Fruit fly (Drosophila melanogaster) whole organism, prepupa: Measurements from ENCODE around the gene CG1208.

ENCODE experiments used
- Blimp-1 ChIP-seq: fragments of 200-800 bp; sonication (Bioruptor generic); optimal IDR thresholded peaks from 3 replicates; lab custom pipeline; 2017; ENCODE audit warnings: missing biosample characterization, missing genetic modification characterization, mild to moderate bottlenecking, moderate library complexity, missing genetic modification reagents
- CG10631 ChIP-seq: fragments of 200-800 bp; sonication (Bioruptor generic); optimal IDR thresholded peaks from 2 replicates; lab custom pipeline; 2016; ENCODE audit warnings: missing biosample characterization, missing genetic modification characterization
- CG10669 ChIP-seq: fragments of 200-800 bp; sonication (Bioruptor generic); optimal IDR thresholded peaks from 3 replicates; lab custom pipeline; 2018; ENCODE audit warnings: missing biosample characterization, mild to moderate bottlenecking, missing genetic modification characterization, moderate library complexity
- CG11294 ChIP-seq: fragments of 200-800 bp; sonication (Bioruptor generic); IDR thresholded peaks from 2 replicates; pipeline ENCODE4 v1.3.6; 2022; ENCODE audit warnings: missing biosample characterization, missing genetic modification characterization
- CG11902 ChIP-seq: fragments of 200-800 bp; sonication (Bioruptor generic); optimal IDR thresholded peaks from 3 replicates; lab custom pipeline; 2016; ENCODE audit warnings: missing biosample characterization, missing genetic modification characterization
- CG15336 ChIP-seq: fragments of 200-800 bp; sonication (Bioruptor generic); IDR thresholded peaks from 2 replicates; pipeline ENCODE4 v1.3.6; 2022; ENCODE audit warnings: missing biosample characterization, missing genetic modification characterization
- CG3032 ChIP-seq: fragments of 200-800 bp; optimal IDR thresholded peaks from 2 replicates; lab custom pipeline; 2019; ENCODE audit warnings: missing biosample characterization, mild to moderate bottlenecking, missing genetic modification characterization, moderate library complexity
- CG31627 ChIP-seq: fragments of 200-800 bp; sonication (Bioruptor generic); optimal IDR thresholded peaks from 3 replicates; lab custom pipeline; 2016; ENCODE audit warnings: missing biosample characterization, missing genetic modification characterization
- CG32006 ChIP-seq: fragments of 200-800 bp; sonication (Bioruptor generic); optimal IDR thresholded peaks from 3 replicates; lab custom pipeline; 2017; ENCODE audit warnings: missing biosample characterization, mild to moderate bottlenecking, missing genetic modification characterization
- CG3919 ChIP-seq: fragments of 200-800 bp; sonication (Bioruptor generic); optimal IDR thresholded peaks from 3 replicates; lab custom pipeline; 2016; ENCODE audit warnings: missing biosample characterization, missing genetic modification characterization
- CG4318 ChIP-seq: fragments of 200-800 bp; sonication (Bioruptor generic); optimal IDR thresholded peaks from 3 replicates; lab custom pipeline; 2017; ENCODE audit warnings: missing biosample characterization, mild to moderate bottlenecking, missing genetic modification characterization
- CG6163 ChIP-seq: fragments of 200-800 bp; sonication (Bioruptor generic); IDR thresholded peaks from 3 replicates; pipeline ENCODE4 v1.3.6; 2022; ENCODE audit warnings: missing biosample characterization, missing genetic modification characterization
- CG6792 ChIP-seq: fragments of 200-800 bp; sonication (Bioruptor generic); optimal IDR thresholded peaks from 3 replicates; lab custom pipeline; 2016; ENCODE audit warnings: missing biosample characterization, missing genetic modification characterization
- CG6808 ChIP-seq: fragments of 200-800 bp; sonication (Bioruptor generic); optimal IDR thresholded peaks from 3 replicates; lab custom pipeline; 2017; ENCODE audit warnings: missing biosample characterization, missing genetic modification characterization, mild to moderate bottlenecking, moderate library complexity, missing genetic modification reagents
- CG6854 ChIP-seq: fragments of 200-800 bp; sonication (Bioruptor generic); optimal IDR thresholded peaks from 2 replicates; lab custom pipeline; 2017; ENCODE audit warnings: missing biosample characterization, mild to moderate bottlenecking, missing genetic modification characterization
- CG9139 ChIP-seq: fragments of 200-800 bp; sonication (Bioruptor generic); optimal IDR thresholded peaks from 3 replicates; lab custom pipeline; 2017; ENCODE audit warnings: missing biosample characterization, mild to moderate bottlenecking, missing genetic modification characterization
- Eip75B ChIP-seq: fragments of 200-800 bp; sonication (Bioruptor generic); optimal IDR thresholded peaks from 3 replicates; lab custom pipeline; 2016; ENCODE audit warnings: missing biosample characterization, missing genetic modification characterization
- Eip93F ChIP-seq: fragments of 200-800 bp; sonication (Bioruptor generic); optimal IDR thresholded peaks from 2 replicates; lab custom pipeline; 2016; ENCODE audit warnings: missing biosample characterization, mild to moderate bottlenecking, missing genetic modification characterization
- Ets21C ChIP-seq: fragments of 200-800 bp; sonication (Bioruptor generic); optimal IDR thresholded peaks from 3 replicates; lab custom pipeline; 2016; ENCODE audit warnings: missing biosample characterization, missing genetic modification characterization
- Ets96B ChIP-seq: fragments of 200-800 bp; optimal IDR thresholded peaks from 2 replicates; lab custom pipeline; 2019; ENCODE audit warnings: missing biosample characterization, mild to moderate bottlenecking, missing genetic modification characterization, moderate library complexity
- Gug ChIP-seq: fragments of 200-800 bp; sonication (Bioruptor generic); IDR thresholded peaks from 2 replicates; pipeline ENCODE4 v1.3.6; 2022; ENCODE audit warnings: missing biosample characterization, missing genetic modification characterization
- Hr39 ChIP-seq: fragments of 200-800 bp; sonication (Bioruptor generic); optimal IDR thresholded peaks from 2 replicates; lab custom pipeline; 2016; ENCODE audit warnings: missing biosample characterization, missing genetic modification characterization
- Lpt ChIP-seq: fragments of 200-800 bp; sonication (Bioruptor generic); optimal IDR thresholded peaks from 3 replicates; lab custom pipeline; 2016; ENCODE audit warnings: missing biosample characterization, missing genetic modification characterization
- OdsH ChIP-seq: fragments of 200-800 bp; sonication (Bioruptor generic); optimal IDR thresholded peaks from 3 replicates; lab custom pipeline; 2016; ENCODE audit warnings: missing biosample characterization, missing genetic modification characterization
- Smox ChIP-seq: fragments of 200-800 bp; sonication (Bioruptor generic); optimal IDR thresholded peaks from 3 replicates; lab custom pipeline; 2016; ENCODE audit warnings: missing biosample characterization, missing genetic modification characterization
- Sox102F ChIP-seq: fragments of 200-800 bp; sonication (Bioruptor generic); optimal IDR thresholded peaks from 2 replicates; lab custom pipeline; 2016; ENCODE audit warnings: missing biosample characterization, mild to moderate bottlenecking, missing genetic modification characterization
- achi ChIP-seq: fragments of 200-800 bp; sonication (Bioruptor generic); optimal IDR thresholded peaks from 3 replicates; lab custom pipeline; 2016; ENCODE audit warnings: missing biosample characterization, missing genetic modification characterization
- acj6 ChIP-seq: fragments of 200-800 bp; sonication (Bioruptor generic); optimal IDR thresholded peaks from 3 replicates; lab custom pipeline; 2016; ENCODE audit warnings: missing biosample characterization, missing genetic modification characterization
- cyc ChIP-seq: fragments of 200-800 bp; sonication (Bioruptor generic); optimal IDR thresholded peaks from 3 replicates; lab custom pipeline; 2016; ENCODE audit warnings: missing biosample characterization, missing genetic modification characterization
- dsx ChIP-seq: fragments of 200-800 bp; optimal IDR thresholded peaks from 3 replicates; lab custom pipeline; 2019; ENCODE audit warnings: missing biosample characterization, mild to moderate bottlenecking, missing genetic modification characterization, moderate library complexity; ENCODE audit not compliant: poor library complexity, severe bottlenecking
- eg ChIP-seq: fragments of 200-800 bp; sonication (Bioruptor generic); IDR thresholded peaks from 3 replicates; pipeline ENCODE4 v1.3.6; 2022; ENCODE audit warnings: missing biosample characterization, missing genetic modification characterization
- esn ChIP-seq: fragments of 200-800 bp; sonication (Bioruptor generic); optimal IDR thresholded peaks from 2 replicates; lab custom pipeline; 2016; ENCODE audit warnings: missing biosample characterization, mild to moderate bottlenecking, missing genetic modification characterization, moderate library complexity
- fd59A ChIP-seq: fragments of 200-800 bp; sonication (Bioruptor generic); optimal IDR thresholded peaks from 2 replicates; lab custom pipeline; 2017; ENCODE audit warnings: missing biosample characterization, mild to moderate bottlenecking, missing genetic modification characterization, missing genetic modification reagents
- fd85E ChIP-seq: fragments of 200-800 bp; sonication (Bioruptor generic); optimal IDR thresholded peaks from 3 replicates; lab custom pipeline; 2016; ENCODE audit warnings: missing biosample characterization, missing genetic modification characterization
- pdm3 ChIP-seq: fragments of 200-800 bp; sonication (Bioruptor generic); optimal IDR thresholded peaks from 3 replicates; lab custom pipeline; 2016; ENCODE audit warnings: missing biosample characterization, missing genetic modification characterization
- salr ChIP-seq, 2 experiments: fragments of 200-800 bp; sonication (Bioruptor generic); optimal IDR thresholded peaks; 3 replicates each; lab custom pipeline; 2016 to 2018; ENCODE audit warnings: missing biosample characterization in 2 of 2, missing genetic modification characterization in 2 of 2, mild to moderate bottlenecking in 1 of 2
- spab ChIP-seq: fragments of 200-800 bp; sonication (Bioruptor generic); optimal IDR thresholded peaks from 2 replicates; lab custom pipeline; 2017; ENCODE audit warnings: missing biosample characterization, mild to moderate bottlenecking, missing genetic modification characterization, missing genetic modification reagents
- svp ChIP-seq: fragments of 200-800 bp; sonication (Bioruptor generic); peaks from one replicate; lab custom pipeline; 2016; ENCODE audit warnings: missing biosample characterization, missing genetic modification characterization
- topi ChIP-seq: fragments of 200-800 bp; sonication (Bioruptor generic); optimal IDR thresholded peaks from 3 replicates; lab custom pipeline; 2016; ENCODE audit warnings: missing biosample characterization, missing genetic modification characterization

CG1208 gene

DNA sequence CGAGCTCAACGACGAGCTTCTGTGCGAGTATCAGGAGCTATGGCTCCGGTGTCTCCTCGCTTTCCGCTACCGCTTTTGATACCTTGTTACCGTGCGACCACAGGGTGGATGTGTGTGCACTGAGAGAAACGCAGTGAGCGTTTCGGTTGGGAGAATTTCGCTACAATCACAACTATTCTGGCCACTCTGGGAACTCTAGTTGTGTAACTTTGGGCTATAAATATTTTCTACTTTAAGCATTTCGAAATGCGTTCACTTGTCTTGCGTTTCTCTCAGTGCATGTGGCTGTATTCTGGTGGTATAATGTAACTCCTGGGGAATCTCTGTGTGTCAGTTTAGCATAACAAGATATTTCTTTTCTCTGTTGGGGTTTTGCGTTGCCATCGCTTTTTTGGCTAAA, 40.0 kb downstream of the CG1208 start:
- TF ChIP-seq Gug (GFP tag; lab: Robert Waterston, UW) (no peak), Eip93F (no peak), Ets96B (tag; lab: Kevin White, UChicago) (no peak), esn (GFP tag; lab: Kevin White, UChicago) (no peak), CG31627 (GFP tag; lab: Kevin White, UChicago) (peak; percentile 3), topi (peak; percentile 3), Eip75B (GFP tag; lab: Kevin White, UChicago) (no peak), dsx (GFP tag; lab: Kevin White, UChicago) (no peak), Sox102F (GFP tag; lab: Kevin White, UChicago) (no peak), fd59A (peak; percentile 6), CG4318 (GFP tag; lab: Kevin White, UChicago) (no peak), spab (no peak), CG10631 (GFP tag; lab: Kevin White, UChicago) (peak; percentile 34), Hr39 (GFP tag; lab: Kevin White, UChicago) (no peak), fd85E (GFP tag; lab: Kevin White, UChicago) (no peak), CG3032 (no peak), CG10669 (GFP tag; lab: Kevin White, UChicago) (peak; percentile 24), cyc (GFP tag; lab: Kevin White, UChicago) (no peak), acj6 (GFP tag; lab: Kevin White, UChicago) (peak; percentile 9), CG3919 (GFP tag; lab: Kevin White, UChicago) (no peak), Smox (GFP tag; lab: Kevin White, UChicago) (no peak), CG9139 (GFP tag; lab: Kevin White, UChicago) (no peak), CG11902 (no peak), Ets21C (GFP tag; lab: Kevin White, UChicago) (no peak), CG6808 (GFP tag; lab: Kevin White, UChicago) (no peak), eg (GFP tag; lab: Robert Waterston, UW) (peak; percentile 12; the same call in 1 of the 3 replicates), pdm3 (GFP tag; lab: Kevin White, UChicago) (peak; percentile 9), CG6854 (GFP tag; lab: Kevin White, UChicago) (no peak), OdsH (peak; percentile 5), CG32006 (GFP tag; lab: Kevin White, UChicago) (peak; percentile 3), svp (GFP tag; lab: Kevin White, UChicago) (peak; percentile 64), salr (GFP tag; optimal IDR thresholded peaks at IDR 0.05; lab: Kevin White, UChicago) (no peak), CG6163 (GFP tag; lab: Robert Waterston, UW) (peak; percentile 11; the same call in 1 of the 3 replicates), achi (peak; percentile 2)

DNA sequence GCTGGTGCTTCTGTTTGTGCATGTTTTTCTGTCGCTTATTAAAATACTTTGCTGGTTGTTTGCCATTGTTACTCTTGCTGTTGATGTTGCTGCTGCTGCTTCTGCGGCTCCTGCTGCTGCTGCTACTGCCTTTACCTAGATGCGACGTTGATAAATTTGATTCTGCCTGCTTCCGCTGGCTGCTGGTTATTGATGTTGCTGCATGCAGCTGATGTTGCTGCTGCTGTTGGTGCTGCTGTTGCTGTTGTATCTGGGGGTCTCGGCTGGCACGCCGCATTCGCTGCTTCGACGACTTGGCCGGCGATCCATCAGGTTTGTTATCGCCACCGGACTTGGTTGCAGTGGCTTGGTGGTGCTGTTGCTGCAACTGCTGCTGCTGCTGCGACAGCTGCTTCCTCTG, 45.9 kb downstream of the CG1208 start:
- TF ChIP-seq Hr39 (GFP tag; lab: Kevin White, UChicago) (no peak), fd85E (GFP tag; lab: Kevin White, UChicago) (no peak), CG4318 (GFP tag; lab: Kevin White, UChicago) (no peak), Blimp-1 (GFP tag; lab: Kevin White, UChicago) (no peak), CG31627 (GFP tag; lab: Kevin White, UChicago) (no peak), CG6808 (GFP tag; lab: Kevin White, UChicago) (no peak), CG11902 (no peak), topi (no peak), cyc (GFP tag; lab: Kevin White, UChicago) (no peak), salr (GFP tag; optimal IDR thresholded peaks at IDR 0.05; lab: Kevin White, UChicago) (no peak), CG3032 (no peak), eg (GFP tag; lab: Robert Waterston, UW) (no peak), Lpt (no peak), CG11294 (GFP tag; lab: Robert Waterston, UW) (no peak), Gug (GFP tag; lab: Robert Waterston, UW) (no peak), CG6792 (GFP tag; lab: Kevin White, UChicago) (no peak), CG15336 (GFP tag; lab: Robert Waterston, UW) (no peak)
- TF ChIP-seq, all 60 proteins: peak for 0
